Fruit fly (Drosophila melanogaster): ENCODE data around the gene Cpr65Ax2.

DNA sequence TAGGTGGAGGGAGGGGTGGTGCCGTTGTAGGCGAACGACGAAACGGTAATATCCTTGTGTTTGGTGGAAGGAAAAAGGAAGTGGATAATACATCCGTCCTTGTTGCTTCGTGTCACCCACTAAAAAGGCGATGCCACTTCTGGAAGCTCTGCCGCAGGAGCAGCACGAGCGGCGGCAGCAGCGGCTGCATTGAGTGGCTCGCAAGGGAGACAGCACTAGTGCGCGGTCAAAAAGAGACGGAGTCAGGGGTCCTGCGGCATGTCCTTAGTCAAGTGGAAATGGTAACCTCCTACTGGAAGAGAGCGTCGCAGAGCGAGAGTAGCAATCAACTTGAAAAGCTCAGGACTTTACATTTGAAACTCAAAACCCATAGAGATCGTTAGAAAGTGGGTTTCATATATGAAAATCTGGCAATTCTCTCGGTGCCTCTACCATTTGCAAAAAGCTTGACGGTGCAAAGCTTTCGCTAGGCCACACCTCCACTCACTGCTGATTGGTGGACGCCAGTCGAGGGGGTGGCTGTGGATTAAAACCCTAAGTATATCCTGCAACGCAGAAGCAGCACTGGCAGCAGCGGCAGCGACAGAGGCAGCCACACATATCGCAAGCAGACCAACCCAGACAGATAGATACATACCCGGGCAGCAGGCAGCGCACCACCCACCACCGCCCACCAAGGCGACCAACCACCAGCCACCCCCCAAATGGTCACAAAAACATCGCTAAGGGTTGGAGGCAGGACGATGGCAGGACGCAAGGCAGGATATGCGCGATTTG, 39.8 kb downstream of the Cpr65Ax2 start:
- no peak for TF ChIP-seq CTCF (optimal IDR thresholded peaks at IDR 0.05)
- TF ChIP-seq CG8478 (optimal IDR thresholded peaks at IDR 0.05) = no peak

Measured in S2 (cell line).